Fruit fly (Drosophila melanogaster): ENCODE data around the gene hiro.

Gene hiro

DNA sequence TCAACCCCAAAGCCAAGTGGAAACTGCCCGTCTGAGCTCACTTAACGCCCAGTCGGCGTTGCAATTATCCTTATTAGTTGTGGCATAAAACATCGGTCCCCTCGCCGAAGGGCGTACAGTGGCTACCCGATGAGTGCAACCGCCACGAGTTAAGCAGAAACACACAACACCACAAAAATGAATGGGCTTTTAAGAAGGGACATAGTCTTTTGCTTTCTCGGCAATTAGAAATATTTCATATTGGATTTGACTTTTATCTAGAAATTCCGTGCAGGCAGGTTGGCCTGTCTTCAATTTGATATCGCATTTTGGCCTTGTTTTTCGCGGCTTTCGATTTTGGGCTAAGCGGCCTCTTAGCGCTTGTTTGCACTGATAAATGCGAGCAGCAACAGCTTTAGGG, 23.9 kb downstream of the hiro start:
- TF ChIP-seq achi (GFP tag; optimal IDR thresholded peaks at IDR 0.05) (peak; percentile 54), CG11902 (GFP tag; optimal IDR thresholded peaks at IDR 0.05) (peak; percentile 77), fkh (GFP tag; optimal IDR thresholded peaks at IDR 0.05) (no peak), lz (GFP tag; optimal IDR thresholded peaks at IDR 0.05) (peak; percentile 80), cyc (GFP tag; optimal IDR thresholded peaks at IDR 0.05) (peak; percentile 84), spab (GFP tag; optimal IDR thresholded peaks at IDR 0.05) (peak; percentile 52), CG6854 (GFP tag; optimal IDR thresholded peaks at IDR 0.05) (peak; percentile 66), CG7368 (GFP tag; optimal IDR thresholded peaks at IDR 0.05) (peak; percentile 48), Hr38 (GFP tag; optimal IDR thresholded peaks at IDR 0.05) (no peak), CG10669 (GFP tag; optimal IDR thresholded peaks at IDR 0.05) (peak; percentile 44), vri (GFP tag; optimal IDR thresholded peaks at IDR 0.05) (peak; percentile 80), fd59A (GFP tag; optimal IDR thresholded peaks at IDR 0.05) (peak; percentile 33), dac (GFP tag; optimal IDR thresholded peaks at IDR 0.05) (no peak), eg (GFP tag; IDR thresholded peaks at IDR 0.05) (peak; percentile 60; the same call in 2 of the 3 replicates), Blimp-1 (GFP tag; optimal IDR thresholded peaks at IDR 0.05) (peak; percentile 63), CG11762 (GFP tag; optimal IDR thresholded peaks at IDR 0.05; ENCODE audit: insufficient read depth) (peak; percentile 60), Gug (GFP tag; IDR thresholded peaks at IDR 0.05) (no peak), Lpt (GFP tag; optimal IDR thresholded peaks at IDR 0.05) (no peak), CG6163 (GFP tag; IDR thresholded peaks at IDR 0.05) (peak; percentile 80), Hr39 (GFP tag; optimal IDR thresholded peaks at IDR 0.05) (peak; percentile 88), CG3032 (tag; optimal IDR thresholded peaks at IDR 0.05) (peak; percentile 53), CG10631 (GFP tag; optimal IDR thresholded peaks at IDR 0.05) (peak; percentile 58), net (GFP tag; optimal IDR thresholded peaks at IDR 0.05) (peak; percentile 43), CG11294 (GFP tag; IDR thresholded peaks at IDR 0.05) (no peak), CG8632 (GFP tag; optimal IDR thresholded peaks at IDR 0.05) (peak; percentile 49), Eip93F (GFP tag; optimal IDR thresholded peaks at IDR 0.05) (peak; percentile 56), CG6276 (GFP tag; optimal IDR thresholded peaks at IDR 0.05) (no peak), Met (GFP tag; optimal IDR thresholded peaks at IDR 0.05) (peak; percentile 87), CG31627 (GFP tag; optimal IDR thresholded peaks at IDR 0.05) (peak; percentile 87), CG4318 (GFP tag; optimal IDR thresholded peaks at IDR 0.05) (peak; percentile 7), CG34406 (GFP tag; optimal IDR thresholded peaks at IDR 0.05) (peak; percentile 47), CG9139 (GFP tag; optimal IDR thresholded peaks at IDR 0.05) (no peak), CG32006 (GFP tag; optimal IDR thresholded peaks at IDR 0.05) (peak; percentile 29), salr (GFP tag; optimal IDR thresholded peaks at IDR 0.05) (peak in 1 of 2 experiments; percentile 31), Eip75B (GFP tag; optimal IDR thresholded peaks at IDR 0.05) (peak; percentile 63), fd85E (GFP tag; optimal IDR thresholded peaks at IDR 0.05) (no peak), CG8119 (GFP tag; IDR thresholded peaks at IDR 0.05) (0 out of 3 replicates have a peak, but pooled peaks have one; percentile 33), CG1621 (tag; optimal IDR thresholded peaks at IDR 0.05) (no peak), CG15336 (GFP tag; IDR thresholded peaks at IDR 0.05) (no peak), CG3919 (GFP tag; optimal IDR thresholded peaks at IDR 0.05) (peak; percentile 68), acj6 (GFP tag; optimal IDR thresholded peaks at IDR 0.05) (peak; percentile 70), svp (GFP tag) (peak; percentile 95), Smox (GFP tag; optimal IDR thresholded peaks at IDR 0.05) (peak; percentile 81), CG8319 (GFP tag; optimal IDR thresholded peaks at IDR 0.05) (peak; percentile 50), Sox14 (GFP tag; optimal IDR thresholded peaks at IDR 0.05) (peak; percentile 63), Sox102F (GFP tag; optimal IDR thresholded peaks at IDR 0.05) (peak; percentile 84), pdm3 (GFP tag; optimal IDR thresholded peaks at IDR 0.05) (peak; percentile 63), OdsH (GFP tag; optimal IDR thresholded peaks at IDR 0.05) (peak; percentile 66), CG6808 (GFP tag; optimal IDR thresholded peaks at IDR 0.05) (peak; percentile 38), Ets96B (tag; optimal IDR thresholded peaks at IDR 0.05) (peak; percentile 50), topi (GFP tag; optimal IDR thresholded peaks at IDR 0.05) (peak; percentile 83), CG6792 (GFP tag; optimal IDR thresholded peaks at IDR 0.05) (peak; percentile 74)
